Worm (Caenorhabditis elegans) whole organism, L4/young adult: ENCODE data around the gene Y51H7BR.4.

ENCODE experiments used
- dao-5 ChIP-seq: sonication (generic microtip); optimal IDR thresholded peaks from 2 replicates; lab custom pipeline; 2016; ENCODE audit warnings: missing genotype, missing genetic modification characterization, moderate library complexity, missing compliant biosample characterization
- him-1 ChIP-seq: sonication (generic microtip); optimal IDR thresholded peaks from 2 replicates; lab custom pipeline; 2016; ENCODE audit warnings: missing genotype, missing genetic modification reagents, missing genetic modification characterization, missing compliant biosample characterization

DNA sequence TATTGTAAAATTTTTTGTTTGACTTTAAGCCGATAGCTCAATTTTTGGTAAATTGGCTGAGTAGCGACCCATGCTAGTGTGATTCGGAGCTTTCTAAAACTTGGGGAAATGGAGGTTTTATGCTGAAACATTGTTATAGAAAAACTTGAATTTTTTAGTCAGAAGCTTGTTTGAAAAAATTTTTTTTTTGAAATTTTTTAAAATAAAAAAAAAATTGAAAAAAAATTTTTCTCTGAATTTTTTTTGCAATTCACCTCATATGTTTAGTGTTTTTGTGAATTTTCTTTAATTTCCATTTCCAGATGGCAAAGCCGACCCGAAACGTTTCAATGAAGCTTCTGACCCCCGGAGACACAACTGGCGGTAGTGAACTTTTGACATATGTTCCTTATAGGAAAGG, at the start of gene Y51H7BR.4:
- TF ChIP-seq dao-5 (tag; lab: Kevin White, UChicago) (no peak), him-1 (tag; lab: Kevin White, UChicago) (no peak)
